Fruit fly (Drosophila melanogaster): ENCODE results near the gene CG43354.

dm6 chr2L:18298541-18298940 is 10.7 kb downstream of the CG43354 start:
- TF ChIP-seq CG14711 (tag; optimal IDR thresholded peaks at IDR 0.05) = no peak
- no peak for TF ChIP-seq Hr96 (GFP tag; optimal IDR thresholded peaks at IDR 0.05)
- no peak for TF ChIP-seq CG12768 (GFP tag; optimal IDR thresholded peaks at IDR 0.05)
- no peak for TF ChIP-seq CG33017 (tag; optimal IDR thresholded peaks at IDR 0.05)
- TF ChIP-seq CG11617 (GFP tag; optimal IDR thresholded peaks at IDR 0.05) = no peak
- no peak for TF ChIP-seq pad (GFP tag; optimal IDR thresholded peaks at IDR 0.05)
- TF ChIP-seq cic (GFP tag; optimal IDR thresholded peaks at IDR 0.05) = no peak
- no peak for TF ChIP-seq kay (GFP tag; ENCODE audit: borderline replicate concordance)
- TF ChIP-seq ovo (GFP tag; optimal IDR thresholded peaks at IDR 0.05) = no peak
- TF ChIP-seq CG7045 (GFP tag; optimal IDR thresholded peaks at IDR 0.05) = no peak
- no peak for TF ChIP-seq CG5204 (GFP tag; optimal IDR thresholded peaks at IDR 0.05)
- no peak for TF ChIP-seq Mnt (GFP tag; optimal IDR thresholded peaks at IDR 0.05)
- TF ChIP-seq cnc (optimal IDR thresholded peaks at IDR 0.05) = no peak
- TF ChIP-seq CG7101 (tag; optimal IDR thresholded peaks at IDR 0.05) = no peak
